Worm (Caenorhabditis elegans): ENCODE results near the gene grdn-1.

DNA sequence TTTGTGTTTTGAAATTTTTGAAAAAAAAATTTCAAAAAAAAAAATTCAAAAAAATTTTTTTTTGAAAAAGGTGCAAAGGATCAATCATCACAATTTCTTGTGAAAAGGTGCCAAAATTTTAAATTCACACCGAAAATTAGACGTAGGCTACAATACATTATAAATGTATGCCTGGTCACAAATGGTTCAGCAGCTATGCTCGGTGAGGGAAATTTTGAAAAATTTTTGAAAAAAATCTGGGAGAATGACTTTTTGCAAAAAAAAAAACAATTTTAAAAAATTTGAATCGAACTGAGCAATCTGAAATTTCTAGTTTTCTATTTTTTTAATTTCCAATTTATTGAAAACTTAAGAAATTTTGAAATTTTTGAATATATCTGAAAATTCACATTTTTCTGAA is 43.7 kb downstream of the grdn-1 start, which contains the start of gene egas-3:
- TF ChIP-seq ceh-82 (tag; optimal IDR thresholded peaks at IDR 0.05) (no peak), nhr-28 (tag; optimal IDR thresholded peaks at IDR 0.05) (no peak), nhr-12 (tag; optimal IDR thresholded peaks at IDR 0.05) (no peak), ztf-11 (tag; optimal IDR thresholded peaks at IDR 0.05) (no peak), ztf-4 (tag; optimal IDR thresholded peaks at IDR 0.05) (no peak), nhr-237 (tag; optimal IDR thresholded peaks at IDR 0.05) (no peak), lsy-12 (tag; optimal IDR thresholded peaks at IDR 0.05) (no peak), ama-1 (optimal IDR thresholded peaks at IDR 0.05) (no peak), sea-2 (GFP tag; optimal IDR thresholded peaks at IDR 0.05) (no peak), nhr-76 (tag; optimal IDR thresholded peaks at IDR 0.05) (no peak), nhr-77 (tag; optimal IDR thresholded peaks at IDR 0.05) (no peak), aly-2 (tag; optimal IDR thresholded peaks at IDR 0.05) (no peak), hmg-11 (tag; optimal IDR thresholded peaks at IDR 0.05) (no peak), unc-39 (tag; optimal IDR thresholded peaks at IDR 0.05) (no peak)

Measured in whole organism, L3 larva.